Worm (Caenorhabditis elegans) whole organism, young adult: ENCODE data around the gene odr-7.

Experiments used
- C17E4.6 ChIP-seq: fragments of 200-800 bp; sonication (Bioruptor generic); IDR thresholded peaks from 2 replicates; pipeline ENCODE4 v1.3.6; 2022; ENCODE audit warnings: missing genetic modification reagents, missing genetic modification characterization, missing compliant biosample characterization
- Y53F4B.3 ChIP-seq: fragments of 200-800 bp; sonication (Bioruptor generic); IDR thresholded peaks from 2 replicates; pipeline ENCODE4 v1.3.6; 2022; ENCODE audit warnings: missing genetic modification reagents, missing genetic modification characterization, missing compliant biosample characterization
- aptf-2 ChIP-seq: fragments of 200-800 bp; sonication (Bioruptor generic); conservative IDR thresholded peaks from 2 replicates; pipeline ENCODE4 v1.3.6; 2022; ENCODE audit warnings: missing genetic modification reagents, missing genetic modification characterization, missing compliant biosample characterization
- madf-6 ChIP-seq: fragments of 200-800 bp; sonication (Bioruptor generic); IDR thresholded peaks from 2 replicates; pipeline ENCODE4 v1.3.6; 2022; ENCODE audit warnings: missing genetic modification reagents, missing genetic modification characterization, missing compliant biosample characterization
- nhr-27 ChIP-seq: fragments of 200-800 bp; sonication (Bioruptor generic); optimal IDR thresholded peaks from 2 replicates; lab custom pipeline; 2018; ENCODE audit warnings: mild to moderate bottlenecking, missing genetic modification characterization, moderate library complexity, missing compliant biosample characterization
- rpc-1 ChIP-seq, 2 experiments: fragments of 150-350 bp in 1 of 2; sonication (generic microtip) in 1 of 2; optimal IDR thresholded peaks; 2 replicates each; lab custom pipeline; 2014 to 2018; ENCODE audit warnings: missing biosample characterization in 1 of 2, missing genetic modification characterization in 1 of 2, missing genetic modification reagents in 1 of 2, missing genotype in 1 of 2

DNA sequence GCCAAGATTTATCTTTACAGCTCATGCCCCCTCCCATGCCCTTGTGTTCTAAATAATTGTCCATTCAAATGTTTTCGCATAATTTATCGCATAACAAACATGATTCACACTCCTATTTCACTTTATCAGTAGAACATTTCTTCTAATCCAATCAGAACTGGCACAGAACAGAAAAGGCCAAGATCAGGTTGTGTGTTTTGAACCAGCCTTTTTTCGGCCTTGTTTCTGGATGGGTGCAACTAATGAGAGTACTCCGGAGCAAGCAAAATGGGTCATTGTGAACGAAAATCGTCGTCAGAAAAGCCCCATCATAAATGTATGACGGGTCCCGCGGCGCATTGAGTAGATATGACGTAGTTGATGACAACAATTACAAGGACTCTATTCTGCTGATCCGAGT, 29.7 kb upstream of the odr-7 start:
- TF ChIP-seq Y53F4B.3 (GFP tag; lab: Robert Waterston, UW) (no peak), rpc-1 (optimal IDR thresholded peaks at IDR 0.05; lab: Kevin White, UChicago) (no peak), rpc-1 (tag; optimal IDR thresholded peaks at IDR 0.05; lab: Kevin White, UChicago) (no peak), aptf-2 (GFP tag; lab: Robert Waterston, UW) (no peak), C17E4.6 (GFP tag; lab: Robert Waterston, UW) (no peak), nhr-27 (tag; lab: Kevin White, UChicago) (no peak), madf-6 (GFP tag; lab: Robert Waterston, UW) (no peak)
